Worm (Caenorhabditis elegans) whole organism, late embryonic: ENCODE measurements around the gene Y5H2A.1.
"Not testable (repeated sequence)": the region's sequence is repeated elsewhere in the genome, so short reads cannot be mapped to it uniquely, and the experiment has no call there.

Source experiments
- F13H6.1 ChIP-seq: sonication (generic microtip); optimal IDR thresholded peaks from 2 replicates; lab custom pipeline; 2016; ENCODE audit warnings: missing genetic modification characterization, missing compliant biosample characterization
- K02D7.2 ChIP-seq: sonication (generic microtip); optimal IDR thresholded peaks from 2 replicates; lab custom pipeline; 2017; ENCODE audit warnings: mild to moderate bottlenecking, missing genetic modification characterization, missing compliant biosample characterization
- K09A11.1 ChIP-seq: sonication (generic microtip); optimal IDR thresholded peaks from 2 replicates; lab custom pipeline; 2017; ENCODE audit warnings: antibody characterized with exemption, mild to moderate bottlenecking, missing genetic modification characterization, missing compliant biosample characterization; ENCODE audit not compliant: insufficient read depth
- T23F11.4 ChIP-seq: fragments of 200-800 bp; sonication (Bioruptor generic); optimal IDR thresholded peaks from 2 replicates; lab custom pipeline; 2018; ENCODE audit warnings: mild to moderate bottlenecking, missing genetic modification characterization, missing compliant biosample characterization
- ahr-1 ChIP-seq: sonication (generic microtip); optimal IDR thresholded peaks from 2 replicates; lab custom pipeline; 2016; ENCODE audit warnings: missing genetic modification characterization, missing compliant biosample characterization
- ceh-2 ChIP-seq: sonication (generic microtip); optimal IDR thresholded peaks from 2 replicates; lab custom pipeline; 2016; ENCODE audit warnings: missing genotype, missing genetic modification characterization, missing compliant biosample characterization
- ceh-30 ChIP-seq: fragments of 150-350 bp; optimal IDR thresholded peaks from 2 replicates; lab custom pipeline; 2014; ENCODE audit warnings: missing biosample characterization, missing genetic modification characterization
- ceh-31 ChIP-seq: sonication (generic microtip); optimal IDR thresholded peaks from 2 replicates; lab custom pipeline; 2016; ENCODE audit warnings: missing genetic modification characterization, missing compliant biosample characterization
- ceh-34 ChIP-seq: sonication (generic microtip); optimal IDR thresholded peaks from 2 replicates; lab custom pipeline; 2016; ENCODE audit warnings: mild to moderate bottlenecking, missing genetic modification characterization, missing compliant biosample characterization
- ceh-45 ChIP-seq: fragments of 200-800 bp; sonication (Bioruptor generic); IDR thresholded peaks from 2 replicates; pipeline ENCODE4 v1.3.6; 2022; ENCODE audit warnings: missing genetic modification reagents, missing genetic modification characterization, missing compliant biosample characterization
- che-1 ChIP-seq: sonication (generic microtip); optimal IDR thresholded peaks from 2 replicates; lab custom pipeline; 2016; ENCODE audit warnings: mild to moderate bottlenecking, missing genetic modification characterization, missing compliant biosample characterization
- ets-4 ChIP-seq: sonication (generic microtip); optimal IDR thresholded peaks from 2 replicates; lab custom pipeline; 2016; ENCODE audit warnings: missing genetic modification characterization, missing compliant biosample characterization
- fax-1 ChIP-seq: sonication (generic microtip); optimal IDR thresholded peaks from 2 replicates; lab custom pipeline; 2016; ENCODE audit warnings: missing genotype, missing genetic modification characterization, missing compliant biosample characterization
- fkh-10 ChIP-seq: fragments of 150-350 bp; optimal IDR thresholded peaks from 2 replicates; lab custom pipeline; 2014; ENCODE audit warnings: missing biosample characterization, missing genetic modification reagents, missing genetic modification characterization
- fkh-6 ChIP-seq: sonication (generic microtip); optimal IDR thresholded peaks from 2 replicates; lab custom pipeline; 2016; ENCODE audit warnings: missing genetic modification characterization, missing compliant biosample characterization
- hlh-15 ChIP-seq: sonication (generic microtip); optimal IDR thresholded peaks from 2 replicates; lab custom pipeline; 2016; ENCODE audit warnings: missing genetic modification characterization, missing compliant biosample characterization
- hlh-30 ChIP-seq: sonication (generic microtip); optimal IDR thresholded peaks from 2 replicates; lab custom pipeline; 2017; ENCODE audit warnings: antibody characterized with exemption, missing genetic modification characterization, missing compliant biosample characterization; ENCODE audit not compliant: insufficient read depth
- hlh-6 ChIP-seq: sonication (generic microtip); optimal IDR thresholded peaks from 2 replicates; lab custom pipeline; 2016; ENCODE audit warnings: missing genotype, missing genetic modification characterization, missing compliant biosample characterization
- lim-6 ChIP-seq: sonication (generic microtip); optimal IDR thresholded peaks from 2 replicates; lab custom pipeline; 2016; ENCODE audit warnings: missing genetic modification characterization, missing compliant biosample characterization
- lin-11 ChIP-seq: fragments of 200-800 bp; sonication (Bioruptor generic); optimal IDR thresholded peaks from 2 replicates; lab custom pipeline; 2018; ENCODE audit warnings: mild to moderate bottlenecking, missing genetic modification characterization, missing compliant biosample characterization
- madf-2 ChIP-seq: sonication (generic microtip); optimal IDR thresholded peaks from 2 replicates; lab custom pipeline; 2017; ENCODE audit warnings: missing genetic modification characterization, missing compliant biosample characterization
- mec-3 ChIP-seq: sonication (generic microtip); optimal IDR thresholded peaks from 2 replicates; lab custom pipeline; 2016; ENCODE audit warnings: borderline replicate concordance, missing genetic modification characterization, missing compliant biosample characterization
- odd-2 ChIP-seq: sonication (generic microtip); optimal IDR thresholded peaks from 2 replicates; lab custom pipeline; 2017; ENCODE audit warnings: antibody characterized with exemption, mild to moderate bottlenecking, missing genetic modification characterization, missing compliant biosample characterization
- pag-3 ChIP-seq: sonication (generic microtip); optimal IDR thresholded peaks from 2 replicates; lab custom pipeline; 2016; ENCODE audit warnings: missing compliant biosample characterization, missing genetic modification characterization, borderline replicate concordance
- pha-2 ChIP-seq: sonication (generic microtip); optimal IDR thresholded peaks from 2 replicates; lab custom pipeline; 2017; ENCODE audit warnings: mild to moderate bottlenecking, missing genetic modification characterization, missing compliant biosample characterization
- pha-4 ChIP-seq: fragments of 150-350 bp; optimal IDR thresholded peaks from 2 replicates; lab custom pipeline; 2018; ENCODE audit warnings: missing biosample characterization, missing genetic modification reagents, missing genetic modification characterization
- ref-2 ChIP-seq: sonication (generic microtip); optimal IDR thresholded peaks from 2 replicates; lab custom pipeline; 2016; ENCODE audit warnings: missing genetic modification characterization, missing compliant biosample characterization
- rnt-1 ChIP-seq: sonication (generic microtip); optimal IDR thresholded peaks from 2 replicates; lab custom pipeline; 2016; ENCODE audit warnings: missing genetic modification characterization, missing compliant biosample characterization
- sdc-2 ChIP-seq: sonication (generic microtip); optimal IDR thresholded peaks from 2 replicates; lab custom pipeline; 2016; ENCODE audit warnings: missing genotype, missing genetic modification characterization, missing compliant biosample characterization
- sox-4 ChIP-seq: sonication (generic microtip); optimal IDR thresholded peaks from 2 replicates; lab custom pipeline; 2017; ENCODE audit warnings: mild to moderate bottlenecking, missing genetic modification characterization, inconsistent platforms, missing compliant biosample characterization
- syd-9 ChIP-seq: sonication (generic microtip); optimal IDR thresholded peaks from 2 replicates; lab custom pipeline; 2016; ENCODE audit warnings: mild to moderate bottlenecking, missing genetic modification characterization, moderate library complexity, missing compliant biosample characterization
- unc-3 ChIP-seq, 2 experiments: fragments of 200-800 bp in 1 of 2; sonication (Bioruptor generic) in 1 of 2; sonication (generic microtip) in 1 of 2; conservative IDR thresholded peaks in 1 of 2; optimal IDR thresholded peaks in 1 of 2; 2 replicates each; pipeline versions ENCODE4 v1.3.6 to Lab custom; 2016 to 2022; ENCODE audit warnings: missing compliant biosample characterization in 2 of 2, missing genetic modification characterization in 2 of 2, missing genetic modification reagents in 1 of 2
- zip-5 ChIP-seq: sonication (generic microtip); optimal IDR thresholded peaks from 2 replicates; lab custom pipeline; 2016; ENCODE audit warnings: missing genetic modification characterization, missing compliant biosample characterization
- ztf-16 ChIP-seq: sonication (generic microtip); optimal IDR thresholded peaks from 2 replicates; lab custom pipeline; 2017; ENCODE audit warnings: missing genetic modification characterization, missing compliant biosample characterization

Y5H2A.1 gene

ce11 chrV:2255191-2255590 lies 16.5 kb downstream of the Y5H2A.1 start, which contains the start of gene F41B5.1:
Gene F41B5.1, plus strand, starts transcription at chrV:2255533.
- not testable (repeated sequence) for TF ChIP-seq T23F11.4; K09A11.1; ceh-2 (tag; lab: Kevin White, UChicago)

DNA sequence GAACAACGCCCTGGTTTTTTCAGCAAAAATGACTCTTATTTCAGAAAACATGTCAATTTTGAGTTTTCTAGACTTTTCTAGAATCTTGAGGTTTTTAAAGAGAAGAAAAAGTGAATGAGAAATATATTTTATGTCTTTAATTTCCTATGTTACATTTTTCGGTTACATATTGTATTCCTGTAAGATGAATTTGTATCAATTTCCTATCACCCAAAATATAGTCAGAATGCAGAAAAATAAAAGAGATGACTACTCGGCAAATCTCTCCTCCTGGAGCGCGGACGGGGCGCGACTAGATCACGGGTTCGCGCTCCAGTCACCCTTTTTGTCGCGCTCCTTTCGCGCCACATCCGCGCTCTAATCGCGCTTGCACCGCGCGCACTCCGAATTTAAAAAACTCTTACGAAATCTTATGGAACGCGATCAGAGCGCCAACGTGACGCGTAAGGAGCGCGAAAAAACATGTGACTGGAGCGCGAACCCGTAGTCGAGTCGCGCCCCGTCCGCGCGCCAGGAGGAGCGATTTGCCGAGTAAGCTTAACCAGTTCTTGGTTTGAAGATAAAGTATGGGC lies 17.0 kb downstream of the Y5H2A.1 start, which contains the start of gene str-253:
Gene str-253, minus strand, starts transcription at position 51 of the 572 bp plus-strand sequence.
- TF ChIP-seq sox-4 (tag; lab: Kevin White, UChicago), result no peak

ce11 chrV:2251774-2252173 lies 19.9 kb downstream of the Y5H2A.1 start:
- no peak for TF ChIP-seq ceh-31
- TF ChIP-seq sdc-2 (tag; lab: Kevin White, UChicago), result no peak
- no peak for TF ChIP-seq madf-2
- TF ChIP-seq fkh-6, result no peak
- TF ChIP-seq, all 69 proteins: peak for 0

DNA sequence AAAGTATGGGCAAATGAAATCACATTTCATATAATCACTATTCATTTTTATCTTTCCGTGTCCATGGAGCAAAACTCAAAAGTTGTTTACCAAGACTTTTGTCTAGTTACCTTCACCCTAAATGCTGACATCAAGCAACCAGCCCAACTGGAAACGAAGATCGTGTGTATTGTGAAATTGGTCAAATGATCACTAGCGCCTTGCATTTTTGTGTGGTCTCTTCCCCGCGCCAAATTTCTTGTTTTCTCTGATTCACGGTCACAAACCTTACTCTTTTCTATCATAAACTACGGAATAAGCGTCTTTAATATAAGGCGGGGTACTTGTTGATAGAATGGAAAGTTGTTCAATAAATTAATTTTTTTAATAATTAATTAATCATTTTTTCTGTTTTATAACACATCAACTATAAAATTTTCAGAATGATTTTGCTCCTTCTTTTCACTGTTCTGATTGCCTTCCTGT lies 21.5 kb downstream of the Y5H2A.1 start, which contains the start of gene cyp-33C7:
Gene cyp-33C7, plus strand, starts transcription at position 415 of the 465 bp plus-strand sequence.
- no peak for TF ChIP-seq unc-3 (GFP tag; conservative IDR thresholded peaks at IDR 0.05; lab: Robert Waterston, UW)
- TF ChIP-seq unc-3 (tag; optimal IDR thresholded peaks at IDR 0.05; lab: Kevin White, UChicago), result no peak
- TF ChIP-seq ahr-1 (tag; lab: Kevin White, UChicago), result no peak
- no peak for TF ChIP-seq ztf-16 (tag; lab: Kevin White, UChicago)
- TF ChIP-seq ets-4 (tag; lab: Kevin White, UChicago), result no peak
- TF ChIP-seq lim-6, result no peak
- no peak for TF ChIP-seq lin-11 (tag; lab: Kevin White, UChicago)
- no peak for TF ChIP-seq pha-4 (tag; lab: Kevin White, UChicago)
- TF ChIP-seq pha-2 (tag; lab: Kevin White, UChicago), result no peak
- no peak for TF ChIP-seq rnt-1 (tag; lab: Kevin White, UChicago)
- no peak for TF ChIP-seq ceh-45 (GFP tag; lab: Robert Waterston, UW)
- no peak for TF ChIP-seq hlh-15 (tag; lab: Kevin White, UChicago)
- TF ChIP-seq ceh-34, result no peak
- TF ChIP-seq zip-5 (tag; lab: Kevin White, UChicago), result no peak
- TF ChIP-seq K09A11.1, result no peak
- no peak for TF ChIP-seq F13H6.1 (tag; lab: Kevin White, UChicago)
- TF ChIP-seq pag-3 (tag; lab: Kevin White, UChicago), result no peak
- no peak for TF ChIP-seq ref-2 (tag; lab: Kevin White, UChicago)
- no peak for TF ChIP-seq T23F11.4

DNA sequence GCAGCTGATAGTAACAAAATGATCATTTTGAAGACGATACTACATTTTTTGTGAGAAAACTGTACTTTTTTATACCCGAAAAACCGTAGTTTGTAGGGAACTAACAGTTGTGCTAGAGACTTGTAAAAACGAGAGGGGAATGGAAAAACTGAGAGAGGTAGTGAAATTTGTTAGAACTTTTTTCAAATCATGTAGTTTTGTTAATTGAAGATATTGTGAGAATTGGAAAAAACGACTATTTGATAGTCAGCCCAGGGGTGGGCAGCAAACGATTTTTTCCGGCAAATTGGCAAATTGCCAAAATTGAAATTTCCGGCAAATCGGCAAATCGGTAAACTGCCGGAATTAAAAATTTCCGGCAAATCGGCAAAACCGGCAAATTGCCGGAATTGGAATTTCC lies 22.3 kb downstream of the Y5H2A.1 start, which contains the start of gene cyp-33C6:
Gene cyp-33C6, minus strand, starts transcription at position 101 of the 400 bp plus-strand sequence.
- TF ChIP-seq fkh-10 (GFP tag; lab: Kevin White, UChicago), result no peak
- no peak for TF ChIP-seq ref-2 (tag; lab: Kevin White, UChicago)
- TF ChIP-seq ztf-16 (tag; lab: Kevin White, UChicago), result no peak
- TF ChIP-seq hlh-30, result no peak
- TF ChIP-seq madf-2, result no peak
- TF ChIP-seq K02D7.2 (tag; lab: Kevin White, UChicago), result no peak
- TF ChIP-seq hlh-15 (tag; lab: Kevin White, UChicago), result no peak
- no peak for TF ChIP-seq ceh-30 (tag; lab: Kevin White, UChicago)
- no peak for TF ChIP-seq sox-4 (tag; lab: Kevin White, UChicago)
- TF ChIP-seq T23F11.4, result no peak
- no peak for TF ChIP-seq fax-1 (tag; lab: Kevin White, UChicago)
- no peak for TF ChIP-seq odd-2 (tag; lab: Kevin White, UChicago)
- no peak for TF ChIP-seq ceh-34
- no peak for TF ChIP-seq syd-9
- TF ChIP-seq mec-3 (tag; lab: Kevin White, UChicago), result no peak
- TF ChIP-seq che-1 (tag; lab: Kevin White, UChicago), result no peak
- TF ChIP-seq ceh-45 (GFP tag; lab: Robert Waterston, UW), result no peak
- no peak for TF ChIP-seq hlh-6 (tag; lab: Kevin White, UChicago)
